Worm (Caenorhabditis elegans): ENCODE data around the gene F15E6.9.
A peak's percentile ranks its signal among the peaks of the same experiment; 100 is the strongest.

DNA sequence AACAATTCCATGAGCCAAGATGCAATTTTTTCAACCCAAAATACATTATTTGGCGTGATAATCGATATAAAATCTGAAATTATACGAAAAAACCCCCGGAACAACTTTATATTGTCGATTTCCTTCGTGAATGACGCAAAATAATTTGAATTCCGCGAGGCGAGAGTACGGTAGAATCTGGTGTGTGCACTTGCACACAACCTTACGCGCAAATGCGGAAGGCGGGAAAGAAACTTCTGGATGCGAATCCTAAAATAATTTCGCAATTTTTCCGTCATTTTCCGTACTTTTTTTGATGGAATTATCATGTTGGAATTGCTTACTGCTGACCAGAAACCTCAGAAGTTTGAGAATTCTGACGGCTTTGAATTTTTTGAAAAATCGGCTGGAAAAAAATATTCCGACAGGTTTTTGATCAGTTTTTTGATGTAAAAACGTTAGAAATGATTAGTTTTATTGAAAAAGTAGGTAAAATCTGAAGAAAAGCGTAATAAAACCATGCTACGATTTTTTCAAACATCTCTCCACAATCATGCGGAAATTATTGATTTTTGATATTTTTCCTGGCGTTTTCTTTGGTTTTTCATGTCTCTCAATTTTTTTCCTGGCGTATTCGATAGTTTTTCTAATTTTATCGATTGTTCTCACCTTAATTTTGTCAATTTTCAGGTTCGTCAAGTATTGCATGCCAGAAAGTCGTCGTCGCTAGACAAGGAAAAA lies 8.5 kb upstream of the F15E6.9 start, which contains the start of gene set-9:
- TF ChIP-seq lsy-2 (tag; optimal IDR thresholded peaks at IDR 0.05) (peak; percentile 13), elt-1 (tag; optimal IDR thresholded peaks at IDR 0.05; ENCODE audit: borderline replicate concordance, insufficient read depth) (no peak), lin-13 (tag; optimal IDR thresholded peaks at IDR 0.05) (no peak), mls-2 (tag; optimal IDR thresholded peaks at IDR 0.05) (no peak), nhr-12 (tag; optimal IDR thresholded peaks at IDR 0.05) (no peak), mep-1 (tag; optimal IDR thresholded peaks at IDR 0.05) (no peak), snpc-4 (tag; optimal IDR thresholded peaks at IDR 0.05) (no peak), pha-4 (tag; optimal IDR thresholded peaks at IDR 0.05) (no peak)

All from whole organism, mixed stage, embryonic.